Fruit fly (Drosophila melanogaster): ENCODE data around the gene Nipsnap.

The Nipsnap gene

dm6 chrX:16104738-16105426, 31.5 kb upstream of the Nipsnap start, which contains the start of the genes CG42353 and CG42354 (continued):
- TF ChIP-seq slbo (GFP tag; IDR thresholded peaks at IDR 0.05) (peak; percentile 93), rib (GFP tag; IDR thresholded peaks at IDR 0.05) (peak; percentile 79), CG5953 (GFP tag; IDR thresholded peaks at IDR 0.05) (peak; percentile 86), ATbp (GFP tag; optimal IDR thresholded peaks at IDR 0.05) (peak; percentile 93), cas (GFP tag; IDR thresholded peaks at IDR 0.05) (peak; percentile 79), Sox100B (GFP tag; optimal IDR thresholded peaks at IDR 0.05) (peak; percentile 96), CrebB (tag; optimal IDR thresholded peaks at IDR 0.05) (peak; percentile 94), CG3847 (GFP tag; IDR thresholded peaks at IDR 0.05) (peak; percentile 91), CG17361 (GFP tag; IDR thresholded peaks at IDR 0.05) (peak; percentile 98), CG6654 (GFP tag; optimal IDR thresholded peaks at IDR 0.05) (peak; percentile 88), Dp (GFP tag; optimal IDR thresholded peaks at IDR 0.05) (peak; percentile 21), hb (GFP tag; IDR thresholded peaks at IDR 0.05; ENCODE audit: partially characterized antibody) (no peak), dmrt11E (tag; optimal IDR thresholded peaks at IDR 0.05) (peak; percentile 99), CG11085 (GFP tag; IDR thresholded peaks at IDR 0.05) (peak; percentile 90), CG6791 (GFP tag; IDR thresholded peaks at IDR 0.05; ENCODE audit: partially characterized antibody) (0 out of 3 replicates have a peak, but pooled peaks have one; percentile 40), dysf (GFP tag; IDR thresholded peaks at IDR 0.05) (peak; percentile 97), Oli (tag; optimal IDR thresholded peaks at IDR 0.05) (peak; percentile 97), hbn (GFP tag; IDR thresholded peaks at IDR 0.05; ENCODE audit: partially characterized antibody) (no peak), CG12659 (GFP tag; optimal IDR thresholded peaks at IDR 0.05) (peak; percentile 96), repo (GFP tag; optimal IDR thresholded peaks at IDR 0.05) (peak; percentile 86), vfl (GFP tag; optimal IDR thresholded peaks at IDR 0.05) (peak; percentile 90), mam (GFP tag; optimal IDR thresholded peaks at IDR 0.05) (peak; percentile 79), pum (GFP tag; optimal IDR thresholded peaks at IDR 0.05) (peak; percentile 68), ara (GFP tag; IDR thresholded peaks at IDR 0.05) (peak; percentile 95), lola (GFP tag; optimal IDR thresholded peaks at IDR 0.05) (peak in 1 of 3 experiments; percentile 98), CG18619 (GFP tag; optimal IDR thresholded peaks at IDR 0.05) (peak; percentile 95), ac (GFP tag; optimal IDR thresholded peaks at IDR 0.05) (peak; percentile 91), CG13624 (GFP tag; optimal IDR thresholded peaks at IDR 0.05) (peak; percentile 89), CHES-1-like (GFP tag; optimal IDR thresholded peaks at IDR 0.05) (peak; percentile 87), slou (GFP tag; optimal IDR thresholded peaks at IDR 0.05) (peak; percentile 90), tup (GFP tag; optimal IDR thresholded peaks at IDR 0.05) (peak; percentile 92), Sry-β (GFP tag; optimal IDR thresholded peaks at IDR 0.05) (peak; percentile 59), Bdp1 (GFP tag; optimal IDR thresholded peaks at IDR 0.05) (peak; percentile 92), sna (GFP tag; IDR thresholded peaks at IDR 0.05; ENCODE audit: partially characterized antibody) (no peak), CG17612 (GFP tag; IDR thresholded peaks at IDR 0.05) (peak; percentile 77), CG4820 (GFP tag; optimal IDR thresholded peaks at IDR 0.05) (peak; percentile 95), prd (optimal IDR thresholded peaks at IDR 0.05) (no peak), prd (GFP tag; IDR thresholded peaks at IDR 0.05) (peak; percentile 96), trem (tag; optimal IDR thresholded peaks at IDR 0.05) (peak; percentile 96), Hr39 (optimal IDR thresholded peaks at IDR 0.05) (no peak), Ssrp (tag; optimal IDR thresholded peaks at IDR 0.05) (peak; percentile 98), CG10209 (GFP tag; optimal IDR thresholded peaks at IDR 0.05) (peak; percentile 97), pnt (GFP tag; optimal IDR thresholded peaks at IDR 0.05) (peak; percentile 81), HLH4C (GFP tag; IDR thresholded peaks at IDR 0.05; ENCODE audit: partially characterized antibody) (no peak), knrl (GFP tag; IDR thresholded peaks at IDR 0.05; ENCODE audit: partially characterized antibody) (no peak), fru (optimal IDR thresholded peaks at IDR 0.05) (no peak), Dip3 (GFP tag; optimal IDR thresholded peaks at IDR 0.05) (peak; percentile 92), CG15696 (tag; optimal IDR thresholded peaks at IDR 0.05) (peak; percentile 97), H2.0 (GFP tag; IDR thresholded peaks at IDR 0.05) (peak; percentile 90), Taf1 (GFP tag; IDR thresholded peaks at IDR 0.05) (peak; percentile 66)

Data from whole organism, embryonic.